Worm (Caenorhabditis elegans): ENCODE measurements around the gene ttr-1.

ce11 chrIII:9922874-9923273 lies 6.0 kb upstream of the ttr-1 start, which contains the start of gene cbp-2:
- TF ChIP-seq dox-1 (GFP tag; IDR thresholded peaks at IDR 0.05) (no peak), snpc-4 (GFP tag; optimal IDR thresholded peaks at IDR 0.05) (no peak), snpc-4 (tag; optimal IDR thresholded peaks at IDR 0.05) (no peak), nhr-80 (tag; optimal IDR thresholded peaks at IDR 0.05) (no peak), nfya-1 (tag; optimal IDR thresholded peaks at IDR 0.05; ENCODE audit: borderline replicate concordance, insufficient read depth) (no peak), ama-1 (optimal IDR thresholded peaks at IDR 0.05) (no peak), ama-1 (GFP tag; optimal IDR thresholded peaks at IDR 0.05) (no peak), rcor-1 (GFP tag; IDR thresholded peaks at IDR 0.05) (no peak), ekl-4 (GFP tag; IDR thresholded peaks at IDR 0.05) (no peak), F55B11.4 (tag; optimal IDR thresholded peaks at IDR 0.05; ENCODE audit: borderline replicate concordance, insufficient read depth) (no peak), T26A5.8 (tag; optimal IDR thresholded peaks at IDR 0.05) (no peak), lin-26 (GFP tag; IDR thresholded peaks at IDR 0.05) (no peak), rpc-1 (optimal IDR thresholded peaks at IDR 0.05) (no peak), rpc-1 (tag; optimal IDR thresholded peaks at IDR 0.05) (no peak), aptf-2 (GFP tag; conservative IDR thresholded peaks at IDR 0.05) (no peak), zfh-2 (GFP tag; conservative IDR thresholded peaks at IDR 0.05) (no peak)

Measured in whole organism, young adult.